Worm (Caenorhabditis elegans): ENCODE measurements around the gene F43G6.10.

- TF ChIP-seq unc-62 (GFP tag; optimal IDR thresholded peaks at IDR 0.05) (no peak), nhr-11 (tag; optimal IDR thresholded peaks at IDR 0.05) (no peak), ceh-82 (tag; optimal IDR thresholded peaks at IDR 0.05) (no peak), pha-4 (tag; optimal IDR thresholded peaks at IDR 0.05) (no peak), fos-1 (tag; optimal IDR thresholded peaks at IDR 0.05) (no peak), elt-1 (tag; optimal IDR thresholded peaks at IDR 0.05) (no peak), ama-1 (optimal IDR thresholded peaks at IDR 0.05) (no peak), R02D3.7 (tag; optimal IDR thresholded peaks at IDR 0.05) (no peak)
Observed at ce11 chrII:11794392-11794791, 14.8 kb upstream of the F43G6.10 start.

Measured in whole organism, L3 larva.